Worm (Caenorhabditis elegans) whole organism, mixed stage, embryonic: ENCODE data around the gene zmp-2.

Source experiments
- M03D4.4 ChIP-seq: sonication (generic microtip); optimal IDR thresholded peaks from 2 replicates; lab custom pipeline; 2017; ENCODE audit warnings: mild to moderate bottlenecking, missing genetic modification characterization, missing compliant biosample characterization
- bed-3 ChIP-seq: fragments of 200-800 bp; sonication (Bioruptor generic); optimal IDR thresholded peaks from 3 replicates; lab custom pipeline; 2018; ENCODE audit warnings: mild to moderate bottlenecking, missing genetic modification characterization, moderate library complexity, missing compliant biosample characterization
- ceh-43 ChIP-seq: fragments of 200-800 bp; sonication (Bioruptor generic); optimal IDR thresholded peaks from 2 replicates; lab custom pipeline; 2018; ENCODE audit warnings: mild to moderate bottlenecking, missing genetic modification characterization, moderate library complexity, missing compliant biosample characterization
- ceh-83 ChIP-seq: fragments of 200-800 bp; sonication (Bioruptor generic); optimal IDR thresholded peaks from 2 replicates; lab custom pipeline; 2018; ENCODE audit warnings: mild to moderate bottlenecking, missing genetic modification characterization, missing compliant biosample characterization
- drap-1 ChIP-seq: fragments of 200-800 bp; sonication (Bioruptor generic); optimal IDR thresholded peaks from 3 replicates; lab custom pipeline; 2018; ENCODE audit warnings: mild to moderate bottlenecking, missing genetic modification characterization, missing compliant biosample characterization
- elt-1 ChIP-seq: sonication (generic microtip); optimal IDR thresholded peaks from 2 replicates; lab custom pipeline; 2017; ENCODE audit warnings: missing genetic modification characterization, mild to moderate bottlenecking, missing compliant biosample characterization, antibody characterized with exemption, moderate library complexity, borderline replicate concordance; ENCODE audit not compliant: insufficient read depth
- elt-3 ChIP-seq: fragments of 150-350 bp; optimal IDR thresholded peaks from 2 replicates; lab custom pipeline; 2014; ENCODE audit warnings: missing biosample characterization, missing genetic modification characterization
- flh-1 ChIP-seq: fragments of 200-800 bp; sonication (Bioruptor generic); optimal IDR thresholded peaks from 2 replicates; lab custom pipeline; 2018; ENCODE audit warnings: mild to moderate bottlenecking, missing genetic modification characterization, moderate library complexity, missing compliant biosample characterization
- ham-2 ChIP-seq: fragments of 200-800 bp; sonication (Bioruptor generic); optimal IDR thresholded peaks from 2 replicates; lab custom pipeline; 2018; ENCODE audit warnings: mild to moderate bottlenecking, missing genetic modification characterization, missing compliant biosample characterization
- hlh-1 ChIP-seq: fragments of 150-350 bp; optimal IDR thresholded peaks from 2 replicates; lab custom pipeline; 2014; ENCODE audit warnings: missing biosample characterization, missing genetic modification reagents, missing genetic modification characterization
- lin-13 ChIP-seq: fragments of 150-350 bp; optimal IDR thresholded peaks from 2 replicates; lab custom pipeline; 2014; ENCODE audit warnings: missing biosample characterization, missing genetic modification characterization
- lin-32 ChIP-seq: fragments of 200-800 bp; sonication (Bioruptor generic); optimal IDR thresholded peaks from 2 replicates; lab custom pipeline; 2018; ENCODE audit warnings: mild to moderate bottlenecking, missing genetic modification characterization, missing compliant biosample characterization
- lsy-2 ChIP-seq: fragments of 150-350 bp; optimal IDR thresholded peaks from 2 replicates; lab custom pipeline; 2014; ENCODE audit warnings: missing biosample characterization, missing genetic modification characterization
- mab-5 ChIP-seq: fragments of 150-350 bp; optimal IDR thresholded peaks from 2 replicates; lab custom pipeline; 2014; ENCODE audit warnings: missing biosample characterization, missing genetic modification characterization
- mep-1 ChIP-seq: fragments of 150-350 bp; optimal IDR thresholded peaks from 2 replicates; lab custom pipeline; 2017; ENCODE audit warnings: missing biosample characterization, missing genetic modification reagents, missing genetic modification characterization, inconsistent platforms
- mls-2 ChIP-seq: sonication (generic microtip); optimal IDR thresholded peaks from 2 replicates; lab custom pipeline; 2016; ENCODE audit warnings: mild to moderate bottlenecking, missing genetic modification characterization, moderate library complexity, missing compliant biosample characterization
- nhr-12 ChIP-seq: fragments of 150-350 bp; optimal IDR thresholded peaks from 2 replicates; lab custom pipeline; 2014; ENCODE audit warnings: missing biosample characterization, missing genetic modification characterization
- nhr-2 ChIP-seq: fragments of 150-350 bp; optimal IDR thresholded peaks from 2 replicates; lab custom pipeline; 2014; ENCODE audit warnings: missing biosample characterization, missing genetic modification characterization
- nhr-237 ChIP-seq: fragments of 150-350 bp; optimal IDR thresholded peaks from 2 replicates; lab custom pipeline; 2014; ENCODE audit warnings: missing biosample characterization, missing genetic modification characterization
- nhr-28 ChIP-seq: fragments of 150-350 bp; optimal IDR thresholded peaks from 2 replicates; lab custom pipeline; 2014; ENCODE audit warnings: missing biosample characterization, missing genetic modification characterization
- nhr-76 ChIP-seq: sonication (generic microtip); optimal IDR thresholded peaks from 2 replicates; lab custom pipeline; 2017; ENCODE audit warnings: missing biosample characterization, missing genetic modification characterization
- pha-4 ChIP-seq: fragments of 150-350 bp; optimal IDR thresholded peaks from 2 replicates; lab custom pipeline; 2018; ENCODE audit warnings: missing biosample characterization, missing genetic modification reagents, missing genetic modification characterization
- sem-2 ChIP-seq: fragments of 200-800 bp; sonication (Bioruptor generic); optimal IDR thresholded peaks from 2 replicates; lab custom pipeline; 2018; ENCODE audit warnings: mild to moderate bottlenecking, missing genetic modification characterization, missing compliant biosample characterization
- snpc-4 ChIP-seq: fragments of 150-350 bp; optimal IDR thresholded peaks from 2 replicates; lab custom pipeline; 2014; ENCODE audit warnings: missing biosample characterization, missing genetic modification characterization
- sptf-1 ChIP-seq: sonication (generic microtip); optimal IDR thresholded peaks from 2 replicates; lab custom pipeline; 2017; ENCODE audit warnings: mild to moderate bottlenecking, missing genetic modification characterization, moderate library complexity, missing compliant biosample characterization
- tbx-8 ChIP-seq: fragments of 200-800 bp; sonication (Bioruptor generic); optimal IDR thresholded peaks from 2 replicates; lab custom pipeline; 2018; ENCODE audit warnings: mild to moderate bottlenecking, missing genetic modification characterization, moderate library complexity, missing compliant biosample characterization
- unc-120 ChIP-seq: sonication (generic microtip); optimal IDR thresholded peaks from 2 replicates; lab custom pipeline; 2017; ENCODE audit warnings: missing genetic modification characterization, missing compliant biosample characterization; ENCODE audit not compliant: poor library complexity, severe bottlenecking
- unc-62 ChIP-seq: fragments of 150-350 bp; optimal IDR thresholded peaks from 2 replicates; lab custom pipeline; 2014; ENCODE audit warnings: missing biosample characterization, missing genetic modification reagents, missing genetic modification characterization
- zip-8 ChIP-seq: fragments of 150-350 bp; optimal IDR thresholded peaks from 2 replicates; lab custom pipeline; 2014; ENCODE audit warnings: missing biosample characterization, missing genetic modification characterization
- ztf-11 ChIP-seq: fragments of 150-350 bp; optimal IDR thresholded peaks from 2 replicates; lab custom pipeline; 2014; ENCODE audit warnings: missing biosample characterization, missing genetic modification characterization

Gene zmp-2

ce11 chrIII:2675449-2675848 is 39.3 kb downstream of the zmp-2 start:
- TF ChIP-seq bed-3 (GFP tag; lab: Kevin White, UChicago): no peak
- TF ChIP-seq pha-4 (tag; lab: Kevin White, UChicago): no peak
- no peak for TF ChIP-seq nhr-2 (tag; lab: Kevin White, UChicago)
- no peak for TF ChIP-seq mls-2 (tag; lab: Kevin White, UChicago)
- TF ChIP-seq lsy-2 (tag; lab: Kevin White, UChicago): no peak
- TF ChIP-seq nhr-12: no peak
- no peak for TF ChIP-seq lin-32 (GFP tag; lab: Kevin White, UChicago)
- TF ChIP-seq ceh-83 (GFP tag; lab: Kevin White, UChicago): no peak
- no peak for TF ChIP-seq nhr-28 (tag; lab: Kevin White, UChicago)
- no peak for TF ChIP-seq elt-1 (tag; lab: Kevin White, UChicago)
- TF ChIP-seq sptf-1 (tag; lab: Kevin White, UChicago): no peak
- TF ChIP-seq sem-2 (GFP tag; lab: Kevin White, UChicago): no peak
- TF ChIP-seq hlh-1 (tag; lab: Kevin White, UChicago): no peak
- TF ChIP-seq elt-3 (tag; lab: Kevin White, UChicago): no peak
- TF ChIP-seq mab-5: no peak
- no peak for TF ChIP-seq mep-1 (tag; lab: Kevin White, UChicago)
- no peak for TF ChIP-seq zip-8 (tag; lab: Kevin White, UChicago)
- no peak for TF ChIP-seq unc-120 (tag; lab: Kevin White, UChicago)
- TF ChIP-seq tbx-8 (GFP tag; lab: Kevin White, UChicago): no peak
- no peak for TF ChIP-seq lin-13 (tag; lab: Kevin White, UChicago)

ce11 chrIII:2676097-2676496 is 39.9 kb downstream of the zmp-2 start:
- TF ChIP-seq unc-62 (GFP tag; lab: Kevin White, UChicago) (no peak), pha-4 (tag; lab: Kevin White, UChicago) (no peak), nhr-28 (tag; lab: Kevin White, UChicago) (no peak), nhr-2 (tag; lab: Kevin White, UChicago) (no peak), snpc-4 (tag; lab: Kevin White, UChicago) (no peak), hlh-1 (tag; lab: Kevin White, UChicago) (no peak)

ce11 chrIII:2678017-2678416 is 41.8 kb downstream of the zmp-2 start:
- no peak for TF ChIP-seq nhr-76
- no peak for TF ChIP-seq unc-62 (GFP tag; lab: Kevin White, UChicago)
- no peak for TF ChIP-seq zip-8 (tag; lab: Kevin White, UChicago)
- no peak for TF ChIP-seq ham-2 (GFP tag; lab: Kevin White, UChicago)
- no peak for TF ChIP-seq lin-32 (GFP tag; lab: Kevin White, UChicago)
- no peak for TF ChIP-seq M03D4.4 (tag; lab: Kevin White, UChicago)
- no peak for TF ChIP-seq mep-1 (tag; lab: Kevin White, UChicago)
- no peak for TF ChIP-seq drap-1
- TF ChIP-seq ceh-43 (GFP tag; lab: Kevin White, UChicago): no peak

DNA sequence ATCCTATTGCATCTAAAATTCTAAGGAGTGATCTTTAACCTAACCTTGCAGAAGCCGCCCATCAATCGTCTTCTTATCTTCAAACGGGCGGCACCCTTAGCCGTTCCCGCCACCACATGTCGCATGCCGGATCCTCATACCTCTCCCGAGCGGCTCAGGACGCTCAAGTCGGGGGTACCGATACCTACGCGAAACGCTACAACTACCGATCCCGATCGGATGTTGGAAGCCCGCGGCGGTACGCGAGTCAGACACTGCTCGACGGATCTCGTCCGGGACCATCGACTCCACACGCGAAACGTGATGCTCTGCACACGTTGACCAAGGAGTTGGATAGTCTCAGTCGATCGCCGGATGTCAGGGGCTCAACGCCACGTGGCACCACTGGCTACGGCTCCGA is 43.2 kb downstream of the zmp-2 start:
- TF ChIP-seq ceh-83 (GFP tag; lab: Kevin White, UChicago) (peak; percentile 22), nhr-28 (tag; lab: Kevin White, UChicago) (no peak)

DNA sequence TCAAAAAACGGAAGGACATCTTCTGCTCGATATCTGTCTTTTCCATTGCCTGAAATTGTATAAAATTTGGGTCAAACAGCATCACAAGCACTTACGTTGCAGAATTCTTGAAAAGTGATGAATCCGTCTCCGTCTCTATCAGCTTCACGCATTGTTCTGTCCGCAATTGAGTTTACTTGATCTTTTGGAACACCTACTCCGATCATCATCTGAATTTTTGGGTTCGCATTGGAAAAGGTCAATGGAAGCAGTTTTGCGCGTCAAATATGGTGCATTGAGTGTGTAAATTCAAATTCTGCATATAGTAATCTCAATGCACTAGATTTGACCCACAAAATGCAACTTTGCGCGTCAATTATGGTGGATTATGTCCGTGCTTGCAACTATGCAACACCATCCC is 45.4 kb downstream of the zmp-2 start:
- TF ChIP-seq pha-4 (tag; lab: Kevin White, UChicago): no peak
- no peak for TF ChIP-seq mab-5
- TF ChIP-seq ztf-11 (tag; lab: Kevin White, UChicago): no peak
- TF ChIP-seq sptf-1 (tag; lab: Kevin White, UChicago): no peak
- no peak for TF ChIP-seq elt-3 (tag; lab: Kevin White, UChicago)
- TF ChIP-seq, all 35 proteins: peak for 0

ce11 chrIII:2683403-2683802 is 47.2 kb downstream of the zmp-2 start:
- no peak for TF ChIP-seq snpc-4 (tag; lab: Kevin White, UChicago)
- TF ChIP-seq bed-3 (GFP tag; lab: Kevin White, UChicago): no peak
- no peak for TF ChIP-seq pha-4 (tag; lab: Kevin White, UChicago)
- no peak for TF ChIP-seq tbx-8 (GFP tag; lab: Kevin White, UChicago)
- no peak for TF ChIP-seq elt-1 (tag; lab: Kevin White, UChicago)
- no peak for TF ChIP-seq flh-1 (GFP tag; lab: Kevin White, UChicago)
- TF ChIP-seq mls-2 (tag; lab: Kevin White, UChicago): no peak
- no peak for TF ChIP-seq nhr-76
- no peak for TF ChIP-seq nhr-2 (tag; lab: Kevin White, UChicago)
- TF ChIP-seq nhr-237 (tag; lab: Kevin White, UChicago): no peak
- no peak for TF ChIP-seq lsy-2 (tag; lab: Kevin White, UChicago)
- no peak for TF ChIP-seq lin-13 (tag; lab: Kevin White, UChicago)
- TF ChIP-seq, all 35 proteins: peak for 0
